Worm (Caenorhabditis elegans): ENCODE results near the gene sdf-9.

ce11 chrV:20758106-20758505, 39.9 kb upstream of the sdf-9 start:
- TF ChIP-seq ama-1 (optimal IDR thresholded peaks at IDR 0.05) (no peak), ztf-11 (tag; optimal IDR thresholded peaks at IDR 0.05) (no peak), spr-1 (tag; optimal IDR thresholded peaks at IDR 0.05) (no peak), mep-1 (tag; optimal IDR thresholded peaks at IDR 0.05) (no peak), pha-4 (GFP tag; IDR thresholded peaks at IDR 0.05) (no peak), pha-4 (tag; optimal IDR thresholded peaks at IDR 0.05) (no peak), pqm-1 (tag; optimal IDR thresholded peaks at IDR 0.05) (no peak), lin-13 (GFP tag; optimal IDR thresholded peaks at IDR 0.05) (no peak), nhr-48 (tag; optimal IDR thresholded peaks at IDR 0.05) (no peak), lin-39 (tag; optimal IDR thresholded peaks at IDR 0.05) (no peak), arid-1 (GFP tag; conservative IDR thresholded peaks at IDR 0.05) (no peak), lsy-2 (tag; optimal IDR thresholded peaks at IDR 0.05) (no peak), zip-11 (GFP tag; IDR thresholded peaks at IDR 0.05) (no peak), daf-8 (GFP tag; IDR thresholded peaks at IDR 0.05) (no peak)
